Fruit fly (Drosophila melanogaster) whole organism, pupa: Measurements from ENCODE around the gene kon.

Experiments
- CG8301 ChIP-seq: fragments of 200-800 bp; sonication (Bioruptor generic); optimal IDR thresholded peaks from 2 replicates; lab custom pipeline; 2018; ENCODE audit warnings: missing biosample characterization, mild to moderate bottlenecking, missing genetic modification characterization
- rn ChIP-seq: fragments of 200-800 bp; sonication (Bioruptor generic); IDR thresholded peaks from 2 replicates; pipeline ENCODE4 v1.3.6; 2022; ENCODE audit warnings: missing biosample characterization, missing genetic modification characterization

DNA sequence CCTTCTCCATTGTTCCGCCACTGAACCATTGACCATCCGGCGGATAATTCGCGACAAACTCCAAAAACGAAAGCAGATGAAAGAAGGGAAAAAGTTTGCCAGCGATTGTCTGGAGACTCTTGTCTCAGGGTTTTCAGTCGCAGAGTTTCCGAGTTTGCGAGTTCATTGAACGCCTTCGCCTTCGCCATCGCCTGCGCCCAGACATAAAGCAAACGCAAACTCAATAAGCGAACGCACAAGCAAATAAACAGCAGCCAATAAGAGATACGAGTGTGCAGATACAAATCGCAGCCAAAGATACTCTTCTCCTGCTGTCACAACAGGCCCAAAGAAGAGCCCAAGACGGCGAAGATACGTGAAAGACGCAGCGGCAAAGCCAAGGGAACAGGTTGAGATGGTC is 37.1 kb downstream of the kon start:
- no peak for TF ChIP-seq CG8301 (tag; lab: Kevin White, UChicago)
- TF ChIP-seq rn (GFP tag; lab: Robert Waterston, UW) = no peak
